Fruit fly (Drosophila melanogaster) S2 (cell line): ENCODE data around the gene beta-PheRS.

Experiments used
- CG8478 ChIP-seq: fragments of >200 bp; optimal IDR thresholded peaks from 2 replicates; lab custom pipeline; 2018
- CTCF ChIP-seq, 2 experiments: fragments of >200 bp; optimal IDR thresholded peaks; 2 replicates each; lab custom pipeline; 2018

beta-PheRS gene

DNA sequence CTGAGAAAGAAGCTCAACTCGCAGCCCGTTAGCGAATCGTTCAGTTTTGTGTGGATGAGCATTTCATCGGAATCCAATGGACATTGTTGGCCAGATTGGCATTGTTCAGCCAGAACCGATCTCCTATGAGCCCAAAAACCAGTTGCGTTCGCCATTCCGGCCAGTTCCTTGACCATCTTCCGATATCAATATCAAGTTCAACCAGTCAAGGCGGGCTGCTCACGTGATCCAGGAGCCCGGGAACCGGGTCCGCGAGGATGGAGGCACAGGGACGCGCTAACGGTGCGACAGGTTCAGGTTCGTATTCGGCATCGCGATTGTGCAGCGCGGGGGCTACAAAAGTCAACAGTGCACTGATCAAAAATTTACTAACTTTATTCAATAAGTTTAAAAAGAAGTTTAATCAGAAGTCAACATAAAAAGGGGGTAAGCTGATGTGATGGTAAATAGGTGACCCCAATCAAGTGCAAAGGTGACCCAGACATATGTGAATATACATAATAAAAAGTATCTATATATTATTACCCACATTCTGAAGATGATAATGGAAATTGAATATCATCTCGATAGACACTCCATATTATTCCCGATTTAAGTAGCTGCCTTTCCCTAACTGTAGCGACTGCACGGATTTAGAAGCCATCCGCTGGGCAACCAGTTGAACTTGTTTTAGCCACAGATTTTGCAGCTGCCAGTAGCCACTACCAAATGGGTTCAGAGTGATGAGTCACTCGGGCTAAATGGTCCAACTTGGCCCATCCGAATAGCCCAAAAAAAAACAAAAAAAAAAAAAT is 14.5 kb upstream of the beta-PheRS start:
- TF ChIP-seq CG8478 (lab: Kevin White, UChicago) (no peak), CTCF (optimal IDR thresholded peaks at IDR 0.05; lab: Kevin White, UChicago) (no peak)

DNA sequence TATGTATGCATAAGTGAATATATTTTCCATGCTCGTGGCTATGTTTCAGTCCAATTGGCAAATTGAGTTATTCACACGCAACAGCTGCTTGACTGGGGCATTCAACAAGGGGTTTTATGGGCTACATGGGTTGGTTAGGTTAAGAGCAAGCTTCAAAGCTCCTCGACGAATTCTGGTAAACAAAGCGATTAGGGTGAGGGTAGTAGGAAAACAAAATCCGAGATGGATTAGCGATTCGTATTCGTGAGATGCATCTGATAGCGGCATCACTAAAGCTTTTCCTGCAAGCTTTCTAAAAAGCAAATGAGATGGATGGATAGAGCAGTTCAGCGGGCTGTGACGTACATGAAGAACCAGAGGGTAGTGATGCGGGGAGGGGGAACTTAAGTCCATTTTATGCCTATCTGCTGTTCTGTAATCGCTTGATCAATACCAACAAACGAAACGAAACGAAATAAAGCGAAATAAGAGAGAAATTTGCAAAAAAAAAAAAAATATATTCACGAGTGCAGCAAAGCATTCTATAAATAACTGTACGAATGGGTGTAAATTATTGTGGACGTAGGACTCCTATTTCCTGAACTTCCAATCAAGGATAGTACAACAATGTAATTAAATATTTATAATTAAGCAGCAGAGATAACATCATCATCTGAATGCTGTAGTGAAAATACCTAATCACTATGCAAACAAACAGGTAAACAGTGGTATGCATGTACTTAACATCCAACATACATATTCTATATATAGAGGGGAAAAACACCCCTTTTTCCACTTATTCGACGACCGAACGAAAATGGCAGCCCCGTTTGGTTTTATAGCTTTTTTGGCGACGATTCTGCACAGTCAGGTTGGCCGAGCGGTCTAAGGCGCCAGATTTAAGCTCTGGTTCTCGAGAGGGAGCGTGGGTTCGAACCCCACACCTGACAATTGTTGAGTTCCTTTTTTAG is 12.2 kb upstream of the beta-PheRS start:
- TF ChIP-seq CTCF (optimal IDR thresholded peaks at IDR 0.05; lab: Kevin White, UChicago) (no peak), CG8478 (lab: Kevin White, UChicago) (no peak)

DNA sequence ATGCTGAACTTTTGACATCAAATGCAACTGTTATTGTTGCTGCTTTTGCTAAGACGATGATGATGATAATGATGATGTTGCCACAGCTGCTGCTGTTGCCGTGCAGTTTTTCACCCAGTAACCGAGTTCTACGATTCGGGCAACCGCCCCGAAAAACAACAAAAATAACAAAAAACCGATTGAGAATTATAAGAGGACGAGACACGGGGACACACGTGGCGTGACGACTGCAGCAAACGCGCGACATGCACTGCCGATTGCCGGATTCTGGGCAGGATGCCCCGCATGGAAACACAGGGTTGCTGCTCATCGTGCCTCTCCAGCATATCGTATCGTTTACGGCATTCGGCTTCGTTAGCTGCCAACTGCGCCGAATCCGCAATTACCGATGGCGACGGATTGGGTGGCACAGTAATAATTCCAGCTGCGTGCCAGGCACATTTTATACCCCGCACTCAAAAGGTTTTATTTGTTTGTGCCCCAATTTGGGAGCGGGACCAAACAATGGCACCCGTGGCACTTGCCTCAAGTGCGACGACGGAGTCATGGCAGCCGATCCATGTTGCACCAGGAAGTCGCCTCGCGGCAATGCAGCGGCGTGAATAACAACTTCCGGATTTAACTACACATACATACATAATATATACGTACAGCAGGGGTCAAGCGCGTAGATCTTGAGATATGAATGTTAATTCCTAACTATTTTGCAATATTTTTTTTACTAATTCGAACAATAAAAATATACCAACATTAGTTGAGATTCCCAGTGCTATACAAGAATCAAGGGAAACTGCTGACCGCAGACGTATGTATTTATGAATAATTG is 11.3 kb upstream of the beta-PheRS start:
- TF ChIP-seq CG8478 (lab: Kevin White, UChicago): no peak
- TF ChIP-seq CTCF (optimal IDR thresholded peaks at IDR 0.05; lab: Kevin White, UChicago): no peak

- TF ChIP-seq CTCF (optimal IDR thresholded peaks at IDR 0.05; lab: Kevin White, UChicago): no peak
- TF ChIP-seq CG8478 (lab: Kevin White, UChicago): no peak
Measured at dm6 chr3R:24262923-24263322, 10.4 kb upstream of the beta-PheRS start.

DNA sequence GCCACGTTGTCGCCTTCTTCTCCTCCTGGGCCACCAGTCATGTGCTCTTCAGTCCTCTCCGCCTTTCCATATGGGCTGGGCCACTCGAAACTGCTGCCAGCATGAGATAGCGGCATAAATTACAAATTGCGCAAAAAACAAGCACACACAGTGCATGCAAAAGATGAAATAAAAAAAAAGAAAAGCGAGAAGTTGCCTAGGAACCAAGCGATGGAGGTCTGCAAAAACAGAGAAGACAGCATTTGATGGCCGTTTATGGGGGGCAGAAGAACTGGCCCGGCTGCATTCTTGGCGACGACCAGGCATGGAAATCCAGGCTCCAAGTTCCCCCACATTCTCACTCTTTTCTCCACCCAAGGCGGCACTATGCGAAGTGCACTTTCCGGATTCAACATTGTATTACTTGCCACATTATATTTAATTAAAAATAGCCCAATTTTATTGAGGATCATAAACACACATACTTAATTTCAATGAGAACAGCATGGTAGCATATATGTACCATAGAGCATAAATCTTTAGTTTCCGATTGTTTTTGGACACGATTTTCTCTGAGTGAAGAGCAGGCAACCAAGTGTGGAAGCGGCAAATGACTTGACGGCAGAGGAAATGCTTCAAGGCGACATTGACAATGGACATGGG is 9.0 kb upstream of the beta-PheRS start:
- TF ChIP-seq CTCF (optimal IDR thresholded peaks at IDR 0.05; lab: Kevin White, UChicago) (no peak), CG8478 (lab: Kevin White, UChicago) (no peak)

- TF ChIP-seq CTCF (optimal IDR thresholded peaks at IDR 0.05; lab: Kevin White, UChicago) (no peak), CG8478 (lab: Kevin White, UChicago) (no peak)
Measured at dm6 chr3R:24260411-24260810, 7.9 kb upstream of the beta-PheRS start.

dm6 chr3R:24260041-24260379 is 7.5 kb upstream of the beta-PheRS start:
- TF ChIP-seq CTCF (optimal IDR thresholded peaks at IDR 0.05; lab: Kevin White, UChicago) (no peak), CG8478 (lab: Kevin White, UChicago) (no peak)

DNA sequence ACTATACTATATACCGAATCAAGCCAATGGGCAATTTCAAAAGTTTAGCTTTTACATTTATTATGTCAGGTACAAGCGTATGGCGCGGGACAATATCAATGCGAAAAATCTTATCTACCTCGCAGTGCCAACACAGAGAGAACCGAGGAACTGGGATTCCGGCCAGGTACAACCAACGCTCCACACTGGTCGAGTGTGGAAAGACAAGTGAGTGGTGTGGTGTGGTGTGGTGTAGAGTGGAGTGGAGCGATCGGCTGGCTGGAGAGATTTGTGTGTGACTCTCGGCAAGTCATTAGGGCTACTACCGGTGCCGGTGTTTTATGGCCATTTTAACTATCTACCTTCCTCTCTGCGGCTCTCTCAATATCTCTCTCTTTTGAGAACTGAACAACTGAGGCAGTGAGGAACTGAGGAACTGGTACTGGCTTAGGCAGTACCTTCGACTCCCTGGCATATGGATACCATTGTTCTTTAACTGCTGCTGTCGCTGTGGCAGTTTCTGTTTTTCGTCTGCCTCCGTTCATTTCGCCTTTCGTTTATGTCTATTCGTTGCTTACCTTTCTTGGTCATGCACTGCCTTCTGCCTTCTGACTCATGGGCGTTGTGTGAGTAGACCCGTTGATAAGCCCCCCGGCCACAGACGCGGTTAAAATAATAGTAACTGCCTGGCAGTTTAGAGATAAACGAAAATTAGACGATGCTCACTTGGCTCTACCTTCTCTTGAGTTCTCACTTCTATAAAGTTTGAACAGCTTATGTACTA is 7.0 kb upstream of the beta-PheRS start:
- TF ChIP-seq CTCF (optimal IDR thresholded peaks at IDR 0.05; lab: Kevin White, UChicago) (no peak), CG8478 (lab: Kevin White, UChicago) (no peak)

DNA sequence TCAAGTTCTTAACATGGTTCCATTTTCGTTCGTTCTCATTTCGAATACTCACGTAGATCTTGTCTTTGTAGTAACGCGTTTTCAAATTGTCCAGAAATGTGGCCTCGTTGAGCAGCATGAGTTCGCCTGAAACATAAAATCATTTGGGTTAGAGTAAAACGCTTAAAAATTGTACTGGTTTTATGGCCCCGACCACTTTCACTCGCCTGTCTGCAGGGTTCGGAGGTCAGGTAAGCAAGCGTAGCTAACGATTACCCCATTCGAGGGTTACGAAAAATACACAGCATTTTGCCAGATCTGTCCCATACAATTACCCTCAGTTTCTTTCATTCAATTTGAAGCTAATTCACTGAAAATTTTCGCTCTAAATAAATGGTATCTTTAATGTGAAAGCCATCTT is 5.9 kb upstream of the beta-PheRS start:
- no peak for TF ChIP-seq CTCF (optimal IDR thresholded peaks at IDR 0.05; lab: Kevin White, UChicago)
- no peak for TF ChIP-seq CG8478 (lab: Kevin White, UChicago)

DNA sequence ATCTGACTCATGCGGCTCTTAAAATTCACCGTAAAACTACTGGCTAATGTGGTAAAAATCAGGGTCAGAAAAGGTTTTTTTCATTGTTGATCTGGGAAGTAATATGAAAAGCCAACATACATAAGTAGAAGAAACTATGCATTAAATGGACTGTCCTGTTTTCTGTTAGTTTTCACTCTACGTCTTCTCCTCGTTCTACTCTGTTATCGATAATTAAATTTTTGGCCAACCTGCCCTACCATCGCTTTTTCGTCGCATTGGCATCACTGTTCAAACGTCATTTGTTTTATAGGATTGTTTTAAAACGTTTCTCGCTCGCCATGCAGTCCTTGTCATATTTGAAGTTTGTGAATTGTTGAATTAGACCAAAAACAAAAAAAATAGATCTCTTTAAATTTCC is 17.8 kb downstream of the beta-PheRS start:
- TF ChIP-seq CTCF (optimal IDR thresholded peaks at IDR 0.05; lab: Kevin White, UChicago) (no peak), CG8478 (lab: Kevin White, UChicago) (no peak)

DNA sequence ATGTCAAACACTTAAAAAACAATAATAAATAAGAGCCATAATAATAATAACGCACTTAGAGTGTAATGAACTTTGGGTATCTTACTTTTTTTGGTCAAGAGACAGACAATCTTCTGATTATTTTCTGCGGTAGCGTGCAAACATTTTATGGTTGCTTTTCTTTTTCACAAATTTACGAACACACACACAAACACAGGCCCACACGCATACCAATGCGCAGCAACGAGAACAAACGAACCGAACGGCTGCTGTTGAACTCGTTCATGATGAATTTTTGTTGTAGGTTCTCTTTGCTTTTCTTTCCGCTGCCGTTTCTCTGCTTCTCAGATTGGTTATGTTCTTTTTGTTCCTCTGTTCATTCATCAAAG is 18.3 kb downstream of the beta-PheRS start:
- TF ChIP-seq CG8478 (lab: Kevin White, UChicago): no peak
- no peak for TF ChIP-seq CTCF (optimal IDR thresholded peaks at IDR 0.05; lab: Kevin White, UChicago)

dm6 chr3R:24233366-24234161 is 18.9 kb downstream of the beta-PheRS start:
- TF ChIP-seq CG8478 (lab: Kevin White, UChicago) (no peak), CTCF (optimal IDR thresholded peaks at IDR 0.05; lab: Kevin White, UChicago) (no peak)

DNA sequence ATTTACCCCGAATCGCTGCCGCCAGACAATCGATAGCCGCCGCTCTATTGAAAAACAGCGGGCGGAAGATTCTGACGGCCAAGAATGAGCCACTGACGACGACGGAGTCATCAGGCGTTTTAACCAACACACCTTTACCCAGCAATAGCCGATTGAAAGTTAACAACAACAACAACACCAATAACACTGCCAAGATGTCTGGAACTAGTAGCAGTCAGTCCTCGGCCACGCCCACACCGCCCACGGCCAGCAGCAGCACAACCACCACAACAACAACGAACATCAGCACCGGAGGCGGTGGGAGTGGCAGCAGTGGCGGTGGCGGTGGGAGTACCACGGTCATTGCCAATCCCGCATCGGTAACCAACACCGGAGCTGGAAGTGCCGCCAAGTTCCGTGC is 20.6 kb downstream of the beta-PheRS start:
- no peak for TF ChIP-seq CG8478 (lab: Kevin White, UChicago)
- no peak for TF ChIP-seq CTCF (optimal IDR thresholded peaks at IDR 0.05; lab: Kevin White, UChicago)
